Worm (Caenorhabditis elegans): Measurements from ENCODE around the gene fis-1.
A peak's percentile ranks its signal among the peaks of the same experiment; 100 is the strongest.

The fis-1 gene

ce11 chrII:6741428-6741827 is 13.5 kb upstream of the fis-1 start, which contains the start of gene exos-8:
exos-8 (plus strand) TSS chrII:6741691.
- TF ChIP-seq elt-1 (tag; optimal IDR thresholded peaks at IDR 0.05) (no peak), ceh-16 (tag; optimal IDR thresholded peaks at IDR 0.05) (no peak), nhr-76 (tag; optimal IDR thresholded peaks at IDR 0.05) (no peak), tbx-2 (tag; optimal IDR thresholded peaks at IDR 0.05) (no peak), daf-12 (tag; optimal IDR thresholded peaks at IDR 0.05) (no peak), nhr-237 (tag; optimal IDR thresholded peaks at IDR 0.05) (no peak), ZK546.5 (tag; optimal IDR thresholded peaks at IDR 0.05) (no peak), egl-5 (tag; optimal IDR thresholded peaks at IDR 0.05) (peak; percentile 61), pqm-1 (tag; optimal IDR thresholded peaks at IDR 0.05) (peak; percentile 49), ceh-28 (tag; optimal IDR thresholded peaks at IDR 0.05) (no peak), ceh-82 (tag; optimal IDR thresholded peaks at IDR 0.05) (no peak), R02D3.7 (tag; optimal IDR thresholded peaks at IDR 0.05) (peak; percentile 12), nhr-28 (tag; optimal IDR thresholded peaks at IDR 0.05) (no peak), unc-62 (GFP tag; optimal IDR thresholded peaks at IDR 0.05) (no peak), fkh-2 (tag; optimal IDR thresholded peaks at IDR 0.05) (no peak), elt-2 (tag; optimal IDR thresholded peaks at IDR 0.05) (peak; percentile 37), skn-1 (tag; optimal IDR thresholded peaks at IDR 0.05) (no peak), snpc-4 (tag; optimal IDR thresholded peaks at IDR 0.05) (no peak), eor-1 (tag; optimal IDR thresholded peaks at IDR 0.05) (no peak), pha-4 (tag; optimal IDR thresholded peaks at IDR 0.05) (peak; percentile 80), nhr-43 (tag; optimal IDR thresholded peaks at IDR 0.05; ENCODE audit: poor library complexity, severe bottlenecking) (peak; percentile 54), nfya-1 (tag; optimal IDR thresholded peaks at IDR 0.05; ENCODE audit: insufficient read depth) (peak; percentile 65), nhr-12 (tag; optimal IDR thresholded peaks at IDR 0.05) (no peak), mdl-1 (tag; optimal IDR thresholded peaks at IDR 0.05) (no peak), nhr-23 (tag; optimal IDR thresholded peaks at IDR 0.05) (peak; percentile 50), lin-15B (tag; optimal IDR thresholded peaks at IDR 0.05) (peak; percentile 83), nhr-25 (tag; optimal IDR thresholded peaks at IDR 0.05) (peak; percentile 40), lsy-12 (tag; optimal IDR thresholded peaks at IDR 0.05) (no peak), ceh-9 (tag; optimal IDR thresholded peaks at IDR 0.05) (no peak)

- TF ChIP-seq sea-2 (GFP tag; optimal IDR thresholded peaks at IDR 0.05), result no peak
Measured at ce11 chrII:6742614-6743013, 12.4 kb upstream of the fis-1 start, which contains the start of gene F41G3.6. F41G3.6 (plus strand) TSS chrII:6742914.

ce11 chrII:6744648-6745047 is 10.3 kb upstream of the fis-1 start, which contains the start of gene ins-15:
ins-15 (minus strand) TSS chrII:6744748.
- TF ChIP-seq nhr-11 (tag; optimal IDR thresholded peaks at IDR 0.05) (no peak), zag-1 (tag; optimal IDR thresholded peaks at IDR 0.05) (no peak), sea-2 (GFP tag; optimal IDR thresholded peaks at IDR 0.05) (no peak), pqm-1 (tag; optimal IDR thresholded peaks at IDR 0.05) (no peak), nhr-25 (tag; optimal IDR thresholded peaks at IDR 0.05) (no peak)

ce11 chrII:6745783-6746182 is 9.2 kb upstream of the fis-1 start, which contains the start of gene ins-14:
ins-14 (minus strand) TSS chrII:6745814.
- TF ChIP-seq ceh-9 (tag; optimal IDR thresholded peaks at IDR 0.05) (no peak), skn-1 (tag; optimal IDR thresholded peaks at IDR 0.05) (no peak), nhr-43 (tag; optimal IDR thresholded peaks at IDR 0.05; ENCODE audit: poor library complexity, severe bottlenecking) (no peak), nhr-77 (tag; optimal IDR thresholded peaks at IDR 0.05) (no peak), lin-15B (tag; optimal IDR thresholded peaks at IDR 0.05) (no peak), mdl-1 (tag; optimal IDR thresholded peaks at IDR 0.05) (no peak)

ce11 chrII:6746404-6746803 is 8.6 kb upstream of the fis-1 start, which contains the start of gene F41G3.5:
F41G3.5 (plus strand) TSS chrII:6746704.
- TF ChIP-seq ztf-4 (tag; optimal IDR thresholded peaks at IDR 0.05), result no peak
- no peak for TF ChIP-seq ztf-11 (tag; optimal IDR thresholded peaks at IDR 0.05)
- TF ChIP-seq fkh-10 (GFP tag; optimal IDR thresholded peaks at IDR 0.05), result no peak
- no peak for TF ChIP-seq ceh-9 (tag; optimal IDR thresholded peaks at IDR 0.05)
- no peak for TF ChIP-seq pqm-1 (tag; optimal IDR thresholded peaks at IDR 0.05)
- TF ChIP-seq pha-4 (tag; optimal IDR thresholded peaks at IDR 0.05), result no peak
- TF ChIP-seq nhr-12 (tag; optimal IDR thresholded peaks at IDR 0.05), result no peak
- TF ChIP-seq elt-2 (tag; optimal IDR thresholded peaks at IDR 0.05), result no peak
- no peak for TF ChIP-seq ZK546.5 (tag; optimal IDR thresholded peaks at IDR 0.05)
- TF ChIP-seq zag-1 (tag; optimal IDR thresholded peaks at IDR 0.05), result no peak
- TF ChIP-seq nhr-43 (tag; optimal IDR thresholded peaks at IDR 0.05; ENCODE audit: poor library complexity, severe bottlenecking), result no peak
- no peak for TF ChIP-seq snpc-4 (tag; optimal IDR thresholded peaks at IDR 0.05)
- TF ChIP-seq eor-1 (tag; optimal IDR thresholded peaks at IDR 0.05), result no peak
- TF ChIP-seq lin-15B (tag; optimal IDR thresholded peaks at IDR 0.05), result no peak
- no peak for TF ChIP-seq R02D3.7 (tag; optimal IDR thresholded peaks at IDR 0.05)
- TF ChIP-seq ama-1 (optimal IDR thresholded peaks at IDR 0.05), result no peak
- TF ChIP-seq nhr-67 (tag; optimal IDR thresholded peaks at IDR 0.05), result no peak
- TF ChIP-seq lin-39 (tag; optimal IDR thresholded peaks at IDR 0.05), result no peak
- no peak for TF ChIP-seq nhr-11 (tag; optimal IDR thresholded peaks at IDR 0.05)
- no peak for TF ChIP-seq fkh-2 (tag; optimal IDR thresholded peaks at IDR 0.05)
